Worm (Caenorhabditis elegans) whole organism, L1 larva: ENCODE data around the gene gpa-8.

Experiments used
- F16B12.6 ChIP-seq: fragments of 150-350 bp; optimal IDR thresholded peaks from 2 replicates; lab custom pipeline; 2014; ENCODE audit warnings: missing biosample characterization, missing genetic modification characterization
- aly-2 ChIP-seq: fragments of 150-350 bp; optimal IDR thresholded peaks from 2 replicates; lab custom pipeline; 2014; ENCODE audit warnings: missing biosample characterization, missing genetic modification characterization
- fkh-10 ChIP-seq: sonication (generic microtip); optimal IDR thresholded peaks from 2 replicates; lab custom pipeline; 2017; ENCODE audit warnings: missing biosample characterization, missing genetic modification reagents, missing genetic modification characterization
- irx-1 ChIP-seq: sonication (generic microtip); optimal IDR thresholded peaks from 2 replicates; lab custom pipeline; 2016; ENCODE audit warnings: missing genetic modification characterization, missing compliant biosample characterization
- jun-1 ChIP-seq: fragments of 150-350 bp; optimal IDR thresholded peaks from 2 replicates; lab custom pipeline; 2014; ENCODE audit warnings: missing biosample characterization, missing genetic modification reagents, missing genetic modification characterization
- lsy-2 ChIP-seq, 2 experiments: fragments of 150-350 bp; optimal IDR thresholded peaks; 2 replicates each; lab custom pipeline; 2014; ENCODE audit warnings: missing biosample characterization in 2 of 2, missing genetic modification characterization in 2 of 2
- mab-9 ChIP-seq: fragments of 200-800 bp; sonication (Bioruptor generic); IDR thresholded peaks from 2 replicates; pipeline ENCODE4 v1.3.6; 2022; ENCODE audit warnings: missing genetic modification reagents, missing genetic modification characterization, missing compliant biosample characterization
- nhr-76 ChIP-seq: sonication (generic microtip); optimal IDR thresholded peaks from 2 replicates; lab custom pipeline; 2017; ENCODE audit warnings: missing biosample characterization, missing genetic modification characterization
- unc-30 ChIP-seq: sonication (generic microtip); optimal IDR thresholded peaks from 2 replicates; lab custom pipeline; 2017; ENCODE audit warnings: missing biosample characterization, missing genetic modification characterization
- unc-62 ChIP-seq: fragments of 150-350 bp; optimal IDR thresholded peaks from 2 replicates; lab custom pipeline; 2014; ENCODE audit warnings: missing biosample characterization, missing genetic modification reagents, missing genetic modification characterization
- zag-1 ChIP-seq: fragments of 150-350 bp; optimal IDR thresholded peaks from 2 replicates; lab custom pipeline; 2014; ENCODE audit warnings: missing biosample characterization, missing genetic modification characterization

ce11 chrV:12596196-12596595 is 44.1 kb downstream of the gpa-8 start, which contains the start of gene mma-1:
- TF ChIP-seq lsy-2 (tag; optimal IDR thresholded peaks at IDR 0.05; lab: Kevin White, UChicago) (no peak), F16B12.6 (tag; lab: Kevin White, UChicago) (no peak), mab-9 (no peak), unc-62 (GFP tag; lab: Kevin White, UChicago) (no peak), jun-1 (tag; lab: Kevin White, UChicago) (no peak), aly-2 (tag; lab: Kevin White, UChicago) (no peak), irx-1 (tag; lab: Kevin White, UChicago) (no peak), nhr-76 (no peak), fkh-10 (GFP tag; lab: Kevin White, UChicago) (no peak), unc-30 (tag; lab: Kevin White, UChicago) (no peak), zag-1 (tag; lab: Kevin White, UChicago) (no peak)
